Fruit fly (Drosophila melanogaster): ENCODE measurements around the gene CG32687.

CG32687 gene

DNA sequence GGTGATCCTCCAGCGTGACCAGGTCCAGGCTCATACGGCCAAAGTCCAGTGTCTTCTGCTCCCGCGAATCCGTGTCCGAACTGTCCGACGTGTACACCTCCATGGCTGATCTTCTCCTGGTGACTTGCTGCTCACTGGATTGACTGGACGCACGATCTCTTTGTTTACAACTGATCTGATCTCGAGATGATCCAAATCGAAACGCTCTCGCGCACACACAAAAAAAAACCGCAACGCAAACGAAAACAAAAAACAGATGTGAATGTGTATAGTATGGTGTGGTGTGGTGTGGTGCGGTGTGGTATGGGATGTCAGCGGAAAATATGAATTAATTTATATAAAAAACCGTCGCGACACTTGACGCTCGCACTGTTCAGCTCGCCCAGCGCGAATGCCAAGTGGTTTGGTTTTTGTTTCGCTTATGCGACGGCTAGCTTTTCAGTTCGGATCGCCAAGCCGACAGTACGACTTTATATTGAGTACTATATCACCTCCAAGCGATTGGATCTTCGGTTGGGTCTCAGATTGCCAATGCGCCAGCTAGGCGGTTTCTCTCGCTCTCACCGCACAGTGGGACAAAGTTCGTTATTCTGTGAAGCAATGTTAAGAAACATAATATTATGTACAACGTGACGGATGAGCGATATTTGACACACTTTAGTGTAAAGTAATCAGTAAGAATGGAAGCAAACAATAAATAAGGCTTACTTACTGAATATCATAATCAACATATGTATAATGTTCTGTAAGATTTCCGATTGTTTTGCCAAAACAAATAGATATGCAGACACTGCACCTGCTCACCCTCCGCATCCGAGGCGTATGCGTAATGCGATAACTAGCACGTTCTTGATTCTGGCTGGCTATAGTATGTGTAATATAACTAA lies 618 bp downstream of the CG32687 start:
- peak; percentile 34 for TF ChIP-seq psq (GFP tag; optimal IDR thresholded peaks at IDR 0.05)
- no peak for TF ChIP-seq CG32264 (GFP tag; optimal IDR thresholded peaks at IDR 0.05)
- TF ChIP-seq Myc (optimal IDR thresholded peaks at IDR 0.05) = no peak
- TF ChIP-seq Dfd (GFP tag; optimal IDR thresholded peaks at IDR 0.05) = no peak
- peak; percentile 52 for TF ChIP-seq br (GFP tag; optimal IDR thresholded peaks at IDR 0.05)
- peak; percentile 38 for TF ChIP-seq Rel (GFP tag; optimal IDR thresholded peaks at IDR 0.05)
- no peak for TF ChIP-seq Rel (tag; optimal IDR thresholded peaks at IDR 0.05)
- TF ChIP-seq dmrt93B (GFP tag; optimal IDR thresholded peaks at IDR 0.05) = peak; percentile 26
- peak; percentile 27 for TF ChIP-seq Jra (GFP tag; optimal IDR thresholded peaks at IDR 0.05)
- no peak for TF ChIP-seq Dif (GFP tag; optimal IDR thresholded peaks at IDR 0.05; ENCODE audit: partially characterized antibody)
- no peak for TF ChIP-seq Abd-B (GFP tag; optimal IDR thresholded peaks at IDR 0.05)
- TF ChIP-seq jim (GFP tag; optimal IDR thresholded peaks at IDR 0.05) = peak; percentile 4
- TF ChIP-seq CrebA (GFP tag; optimal IDR thresholded peaks at IDR 0.05; ENCODE audit: borderline replicate concordance) = no peak
- TF ChIP-seq N (GFP tag; optimal IDR thresholded peaks at IDR 0.05) = no peak
- no peak for TF ChIP-seq Vsx2 (GFP tag; optimal IDR thresholded peaks at IDR 0.05; ENCODE audit: partially characterized antibody)
- peak; percentile 0 for TF ChIP-seq sage (GFP tag; optimal IDR thresholded peaks at IDR 0.05)
- no peak for TF ChIP-seq dsf (GFP tag; optimal IDR thresholded peaks at IDR 0.05; ENCODE audit: borderline replicate concordance)
- peak; percentile 84 for TF ChIP-seq fru (GFP tag; optimal IDR thresholded peaks at IDR 0.05)
- no peak for TF ChIP-seq CG9705 (GFP tag; optimal IDR thresholded peaks at IDR 0.05)
- peak; percentile 28 for TF ChIP-seq woc (GFP tag; optimal IDR thresholded peaks at IDR 0.05)
- TF ChIP-seq rgr (GFP tag; optimal IDR thresholded peaks at IDR 0.05) = peak; percentile 65
- peak; percentile 64 for TF ChIP-seq OdsH (GFP tag; optimal IDR thresholded peaks at IDR 0.05)
- TF ChIP-seq GATAd (GFP tag; optimal IDR thresholded peaks at IDR 0.05) = no peak
- no peak for TF ChIP-seq usp (GFP tag; optimal IDR thresholded peaks at IDR 0.05)
- TF ChIP-seq foxo (GFP tag; optimal IDR thresholded peaks at IDR 0.05) = peak in 1 of 2 experiments; percentile 74
- no peak for TF ChIP-seq Hr78 (GFP tag; optimal IDR thresholded peaks at IDR 0.05)
- TF ChIP-seq sv (GFP tag; optimal IDR thresholded peaks at IDR 0.05) = peak; percentile 39
- TF ChIP-seq ey (GFP tag; optimal IDR thresholded peaks at IDR 0.05) = peak; percentile 71
- no peak for TF ChIP-seq Mio (GFP tag; optimal IDR thresholded peaks at IDR 0.05)
- peak; percentile 66 for TF ChIP-seq Sp1 (GFP tag; optimal IDR thresholded peaks at IDR 0.05)
- TF ChIP-seq Hnf4 (GFP tag; optimal IDR thresholded peaks at IDR 0.05) = peak; percentile 52
- peak; percentile 8 for TF ChIP-seq Hr83 (GFP tag; optimal IDR thresholded peaks at IDR 0.05; ENCODE audit: poor library complexity, severe bottlenecking)
- TF ChIP-seq pan (optimal IDR thresholded peaks at IDR 0.05) = no peak
- TF ChIP-seq brk (GFP tag; optimal IDR thresholded peaks at IDR 0.05) = peak; percentile 63
- TF ChIP-seq dl (GFP tag; optimal IDR thresholded peaks at IDR 0.05; ENCODE audit: insufficient read depth in 1 of 2, partially characterized antibody in 2 of 2) = no peak
- no peak for TF ChIP-seq lola (GFP tag; optimal IDR thresholded peaks at IDR 0.05)
- peak; percentile 77 for TF ChIP-seq h (GFP tag; optimal IDR thresholded peaks at IDR 0.05)
- peak; percentile 67 for TF ChIP-seq HLH106 (tag; optimal IDR thresholded peaks at IDR 0.05)
- no peak for TF ChIP-seq tai (GFP tag; optimal IDR thresholded peaks at IDR 0.05)

- TF ChIP-seq CG9705 (GFP tag; optimal IDR thresholded peaks at IDR 0.05) (no peak), h (GFP tag; optimal IDR thresholded peaks at IDR 0.05) (peak; percentile 9), N (GFP tag; optimal IDR thresholded peaks at IDR 0.05) (no peak), Rel (GFP tag; optimal IDR thresholded peaks at IDR 0.05) (no peak), Rel (tag; optimal IDR thresholded peaks at IDR 0.05) (peak; percentile 58), woc (GFP tag; optimal IDR thresholded peaks at IDR 0.05) (peak; percentile 3), HLH106 (tag; optimal IDR thresholded peaks at IDR 0.05) (peak; percentile 3)
Measured at dm6 chrX:10484206-10485112, 2.5 kb downstream of the CG32687 start.

All from whole organism, wandering third instar larva.